Fruit fly (Drosophila melanogaster) whole organism, embryonic: Measurements from ENCODE around the gene Chrac-14.
A peak's percentile ranks its signal among the peaks of the same experiment; 100 is the strongest.

Experiments used
- Atf3 ChIP-seq: fragments of 200-800 bp; sonication (Bioruptor generic); optimal IDR thresholded peaks from 3 replicates; lab custom pipeline; 2016; ENCODE audit warnings: missing biosample characterization, missing genetic modification characterization
- CG10979 ChIP-seq: fragments of 200-800 bp; sonication (Bioruptor generic); optimal IDR thresholded peaks from 2 replicates; lab custom pipeline; 2018; ENCODE audit warnings: missing biosample characterization, mild to moderate bottlenecking, missing genetic modification characterization, moderate library complexity
- CG11085 ChIP-seq: fragments of 200-800 bp; sonication (Bioruptor generic); IDR thresholded peaks from 2 replicates; pipeline ENCODE4 v1.3.6; 2022; ENCODE audit warnings: missing biosample characterization, missing genetic modification characterization
- CG11247 ChIP-seq: fragments of 200-800 bp; sonication (Bioruptor generic); IDR thresholded peaks from 2 replicates; pipeline ENCODE4 v1.3.6; 2022; ENCODE audit warnings: missing biosample characterization, missing genetic modification characterization
- CG11456 ChIP-seq: fragments of 200-800 bp; sonication (Bioruptor generic); IDR thresholded peaks from 3 replicates; pipeline ENCODE4 v1.3.6; 2022; ENCODE audit warnings: missing biosample characterization, missing genetic modification characterization
- CG13287 ChIP-seq: fragments of 200-800 bp; sonication (Bioruptor generic); IDR thresholded peaks from 2 replicates; pipeline ENCODE4 v1.3.6; 2022; ENCODE audit warnings: missing biosample characterization, missing genetic modification characterization; ENCODE audit not compliant: partially characterized antibody
- CG13775 ChIP-seq: fragments of 200-800 bp; sonication (Bioruptor generic); optimal IDR thresholded peaks from 3 replicates; lab custom pipeline; 2017; ENCODE audit warnings: missing biosample characterization, mild to moderate bottlenecking, missing genetic modification characterization
- CG1647 ChIP-seq: fragments of 200-800 bp; sonication (Bioruptor generic); optimal IDR thresholded peaks from 3 replicates; lab custom pipeline; 2016; ENCODE audit warnings: missing biosample characterization, missing genetic modification characterization
- CG17385 ChIP-seq: fragments of 200-800 bp; sonication (Bioruptor generic); optimal IDR thresholded peaks from 3 replicates; lab custom pipeline; 2018; ENCODE audit warnings: missing biosample characterization, mild to moderate bottlenecking, missing genetic modification characterization
- CG17568 ChIP-seq: fragments of 200-800 bp; sonication (Bioruptor generic); optimal IDR thresholded peaks from 2 replicates; lab custom pipeline; 2018; ENCODE audit warnings: missing biosample characterization, mild to moderate bottlenecking, missing genetic modification characterization, moderate library complexity
- CG17829 ChIP-seq: fragments of 200-800 bp; optimal IDR thresholded peaks from 2 replicates; lab custom pipeline; 2019; ENCODE audit warnings: missing biosample characterization, mild to moderate bottlenecking, missing genetic modification characterization, moderate library complexity
- CG17912 ChIP-seq: fragments of 200-800 bp; sonication (Bioruptor generic); optimal IDR thresholded peaks from 2 replicates; lab custom pipeline; 2018; ENCODE audit warnings: missing biosample characterization, mild to moderate bottlenecking, missing genetic modification characterization
- CG2712 ChIP-seq: fragments of 200-800 bp; optimal IDR thresholded peaks from 3 replicates; lab custom pipeline; 2019; ENCODE audit warnings: missing biosample characterization, mild to moderate bottlenecking, missing genetic modification characterization, moderate library complexity
- CG2875 ChIP-seq: fragments of 200-800 bp; sonication (Bioruptor generic); optimal IDR thresholded peaks from 2 replicates; lab custom pipeline; 2017; ENCODE audit warnings: missing biosample characterization, mild to moderate bottlenecking, missing genetic modification characterization, missing genetic modification reagents
- CG33213 ChIP-seq: fragments of 200-800 bp; sonication (Bioruptor generic); optimal IDR thresholded peaks from 3 replicates; lab custom pipeline; 2016; ENCODE audit warnings: missing biosample characterization, missing genetic modification characterization
- CG4282 ChIP-seq: fragments of 200-800 bp; sonication (Bioruptor generic); optimal IDR thresholded peaks from 2 replicates; lab custom pipeline; 2016; ENCODE audit warnings: missing biosample characterization, missing genetic modification characterization
- CG6683 ChIP-seq: fragments of 200-800 bp; sonication (Bioruptor generic); optimal IDR thresholded peaks from 2 replicates; lab custom pipeline; 2017; ENCODE audit warnings: missing biosample characterization, mild to moderate bottlenecking, missing genetic modification characterization, missing genetic modification reagents
- CG7556 ChIP-seq: fragments of 200-800 bp; sonication (Bioruptor generic); optimal IDR thresholded peaks from 2 replicates; lab custom pipeline; 2017; ENCODE audit warnings: missing biosample characterization, mild to moderate bottlenecking, missing genetic modification characterization
- D19B ChIP-seq: fragments of 200-800 bp; sonication (Bioruptor generic); optimal IDR thresholded peaks from 2 replicates; lab custom pipeline; 2017; ENCODE audit warnings: missing biosample characterization, mild to moderate bottlenecking, missing genetic modification characterization
- Dad ChIP-seq: fragments of 200-800 bp; sonication (Bioruptor generic); optimal IDR thresholded peaks from 3 replicates; lab custom pipeline; 2016; ENCODE audit warnings: missing biosample characterization, missing genetic modification characterization
- Deaf1 ChIP-seq: fragments of 200-800 bp; optimal IDR thresholded peaks from 3 replicates; lab custom pipeline; 2019; ENCODE audit warnings: missing biosample characterization, mild to moderate bottlenecking, missing genetic modification characterization, moderate library complexity
- HmgZ ChIP-seq: fragments of 200-800 bp; sonication (Bioruptor generic); optimal IDR thresholded peaks from 2 replicates; lab custom pipeline; 2018; ENCODE audit warnings: missing biosample characterization, mild to moderate bottlenecking, missing genetic modification characterization
- Kr ChIP-seq: fragments of 200-800 bp; sonication (Bioruptor generic); optimal IDR thresholded peaks from 2 replicates; lab custom pipeline; 2017; ENCODE audit warnings: missing biosample characterization, mild to moderate bottlenecking, missing genetic modification characterization
- Lhr ChIP-seq: fragments of 200-800 bp; sonication (Bioruptor generic); optimal IDR thresholded peaks from 3 replicates; lab custom pipeline; 2017; ENCODE audit warnings: mild to moderate bottlenecking, missing biosample characterization, missing genetic modification reagents, missing genetic modification characterization
- Lpt ChIP-seq: fragments of >200 bp; optimal IDR thresholded peaks from 2 replicates; lab custom pipeline; 2018; ENCODE audit warnings: missing biosample characterization, missing genetic modification characterization
- Mad ChIP-seq: fragments of 200-800 bp; sonication (Bioruptor generic); optimal IDR thresholded peaks from 2 replicates; lab custom pipeline; 2016; ENCODE audit warnings: missing biosample characterization, missing genetic modification characterization
- Nf-YB ChIP-seq: fragments of 200-800 bp; sonication (Bioruptor generic); optimal IDR thresholded peaks from 3 replicates; lab custom pipeline; 2019; ENCODE audit warnings: missing biosample characterization, mild to moderate bottlenecking, missing genetic modification characterization, moderate library complexity
- Scr ChIP-seq: fragments of 200-800 bp; sonication (Bioruptor generic); IDR thresholded peaks from 2 replicates; pipeline ENCODE4 v1.3.6; 2022; ENCODE audit warnings: missing biosample characterization, missing genetic modification characterization; ENCODE audit not compliant: partially characterized antibody
- Sry-δ ChIP-seq: fragments of 200-800 bp; sonication (Bioruptor generic); optimal IDR thresholded peaks from 2 replicates; lab custom pipeline; 2016; ENCODE audit warnings: missing biosample characterization, missing genetic modification characterization
- Vsx1 ChIP-seq: fragments of 200-800 bp; sonication (Bioruptor generic); optimal IDR thresholded peaks from 2 replicates; lab custom pipeline; 2017; ENCODE audit warnings: missing biosample characterization, mild to moderate bottlenecking, missing genetic modification characterization, missing genetic modification reagents
- bbx ChIP-seq: fragments of 200-800 bp; sonication (Bioruptor generic); IDR thresholded peaks from 2 replicates; pipeline ENCODE4 v1.3.6; 2022; ENCODE audit warnings: missing biosample characterization, missing genetic modification characterization; ENCODE audit not compliant: partially characterized antibody
- exex ChIP-seq: fragments of 200-800 bp; sonication (Bioruptor generic); optimal IDR thresholded peaks from 4 replicates; lab custom pipeline; 2018; ENCODE audit warnings: missing biosample characterization, mild to moderate bottlenecking, missing genetic modification characterization, moderate library complexity
- fd64A ChIP-seq: fragments of 200-800 bp; sonication (Bioruptor generic); optimal IDR thresholded peaks from 3 replicates; lab custom pipeline; 2018; ENCODE audit warnings: missing biosample characterization, mild to moderate bottlenecking, missing genetic modification characterization
- fd96Cb ChIP-seq: fragments of 200-800 bp; sonication (Bioruptor generic); optimal IDR thresholded peaks from 2 replicates; lab custom pipeline; 2018; ENCODE audit warnings: missing biosample characterization, mild to moderate bottlenecking, missing genetic modification characterization, moderate library complexity
- ftz-f1 ChIP-seq: fragments of 200-800 bp; sonication (Bioruptor generic); optimal IDR thresholded peaks from 2 replicates; lab custom pipeline; 2016; ENCODE audit warnings: missing biosample characterization, missing genetic modification characterization
- hb ChIP-seq: fragments of 200-800 bp; sonication (Bioruptor generic); IDR thresholded peaks from 3 replicates; pipeline ENCODE4 v1.3.6; 2022; ENCODE audit warnings: missing biosample characterization, missing genetic modification characterization; ENCODE audit not compliant: partially characterized antibody
- insv ChIP-seq, 2 experiments: fragments of 200-800 bp; sonication (Bioruptor generic); optimal IDR thresholded peaks; 3 replicates each; lab custom pipeline; 2016 to 2018; ENCODE audit warnings: missing biosample characterization in 2 of 2, missing genetic modification characterization in 2 of 2
- jing ChIP-seq: fragments of 200-800 bp; sonication (Bioruptor generic); optimal IDR thresholded peaks from 2 replicates; lab custom pipeline; 2018; ENCODE audit warnings: missing biosample characterization, mild to moderate bottlenecking, missing genetic modification characterization
- jumu ChIP-seq: fragments of 200-800 bp; sonication (Bioruptor generic); optimal IDR thresholded peaks from 3 replicates; lab custom pipeline; 2016; ENCODE audit warnings: missing biosample characterization, missing genetic modification characterization
- lola ChIP-seq, 3 experiments: fragments of >200 bp in 2 of 3; fragments of 200-800 bp in 1 of 3; sonication (Bioruptor generic) in 1 of 3; optimal IDR thresholded peaks; 2 replicates each; lab custom pipeline; 2017 to 2019; ENCODE audit warnings: missing biosample characterization in 3 of 3, missing genetic modification characterization in 3 of 3, mild to moderate bottlenecking in 1 of 3, moderate library complexity in 1 of 3
- oc ChIP-seq: fragments of 200-800 bp; sonication (Bioruptor generic); optimal IDR thresholded peaks from 2 replicates; lab custom pipeline; 2018; ENCODE audit warnings: missing biosample characterization, mild to moderate bottlenecking, missing genetic modification characterization, moderate library complexity
- pan ChIP-seq, 4 experiments: fragments of >200 bp in 3 of 4; fragments of 200-800 bp in 1 of 4; sonication (Bioruptor generic) in 1 of 4; optimal IDR thresholded peaks in 3 of 4; IDR thresholded peaks in 1 of 4; 2 replicates each; pipeline versions ENCODE4 v1.3.6 to Lab custom; 2017 to 2022; ENCODE audit warnings: missing biosample characterization in 2 of 4, missing genetic modification characterization in 2 of 4, mixed read lengths in 1 of 4
- ranshi ChIP-seq: fragments of 200-800 bp; sonication (Bioruptor generic); IDR thresholded peaks from 2 replicates; pipeline ENCODE4 v1.3.6; 2022; ENCODE audit warnings: missing biosample characterization, missing genetic modification characterization
- repo ChIP-seq: fragments of 200-800 bp; sonication (Bioruptor generic); optimal IDR thresholded peaks from 2 replicates; lab custom pipeline; 2016; ENCODE audit warnings: missing biosample characterization, missing genetic modification characterization
- slp2 ChIP-seq: fragments of 200-800 bp; sonication (Bioruptor generic); optimal IDR thresholded peaks from 2 replicates; lab custom pipeline; 2016; ENCODE audit warnings: missing biosample characterization, missing genetic modification characterization
- tio ChIP-seq: fragments of 200-800 bp; sonication (Bioruptor generic); optimal IDR thresholded peaks from 2 replicates; lab custom pipeline; 2017; ENCODE audit warnings: missing biosample characterization, missing genetic modification characterization, inconsistent platforms

The Chrac-14 gene

dm6 chr2L:8414887-8415883, 22.0 kb upstream of the Chrac-14 start, which contains the start of the genes CG13398 and Akap200 (continued):
- TF ChIP-seq insv (GFP tag; optimal IDR thresholded peaks at IDR 0.05; lab: Kevin White, UChicago) (peak in 1 of 2 experiments; percentile 41), CG10979 (tag; lab: Kevin White, UChicago) (no peak), CG7556 (GFP tag; lab: Kevin White, UChicago) (no peak), jumu (GFP tag; lab: Kevin White, UChicago) (no peak), bbx (GFP tag; lab: Robert Waterston, UW) (no peak; the same call in 1 of the 2 replicates), fd64A (GFP tag; lab: Kevin White, UChicago) (no peak), CG1647 (GFP tag; lab: Kevin White, UChicago) (no peak), ranshi (no peak), CG11247 (GFP tag; lab: Robert Waterston, UW) (0 out of 2 replicates have a peak, but pooled peaks have one; percentile 10), Sry-δ (no peak), CG6683 (no peak), CG13287 (GFP tag; lab: Robert Waterston, UW) (0 out of 2 replicates have a peak, but pooled peaks have one; percentile 15), CG13775 (GFP tag; lab: Kevin White, UChicago) (peak; percentile 59), CG17385 (peak; percentile 23), D19B (GFP tag; lab: Kevin White, UChicago) (no peak), CG17829 (tag; lab: Kevin White, UChicago) (peak; percentile 37), Mad (GFP tag; lab: Kevin White, UChicago) (no peak), CG33213 (GFP tag; lab: Kevin White, UChicago) (no peak), exex (tag; lab: Kevin White, UChicago) (no peak), oc (tag; lab: Kevin White, UChicago) (no peak), Dad (no peak), CG17568 (GFP tag; lab: Kevin White, UChicago) (no peak), HmgZ (tag; lab: Kevin White, UChicago) (no peak), CG2875 (no peak), repo (GFP tag; lab: Kevin White, UChicago) (no peak), Vsx1 (no peak), hb (GFP tag; lab: Robert Waterston, UW) (no peak), CG17912 (GFP tag; lab: Kevin White, UChicago) (peak; percentile 24), Atf3 (GFP tag; lab: Kevin White, UChicago) (no peak), fd96Cb (tag; lab: Kevin White, UChicago) (peak; percentile 36), tio (GFP tag; lab: Kevin White, UChicago) (peak; percentile 52), Kr (GFP tag; lab: Kevin White, UChicago) (peak; percentile 12), slp2 (no peak), Lhr (GFP tag; lab: Kevin White, UChicago) (peak; percentile 8), lola (GFP tag; optimal IDR thresholded peaks at IDR 0.05; lab: Kevin White, UChicago) (peak in 1 of 3 experiments; percentile 50), CG11456 (peak; percentile 54; the same call in 1 of the 3 replicates), Nf-YB (no peak), jing (no peak), Lpt (GFP tag; lab: Kevin White, UChicago) (no peak), ftz-f1 (GFP tag; lab: Kevin White, UChicago) (no peak), Scr (GFP tag; lab: Robert Waterston, UW) (no peak), CG11085 (GFP tag; lab: Robert Waterston, UW) (no peak), pan (optimal IDR thresholded peaks at IDR 0.05; lab: Kevin White, UChicago) (no peak), pan (GFP tag; optimal IDR thresholded peaks at IDR 0.05 in 1 of 2, IDR thresholded peaks at IDR 0.05 in 1 of 2) (peak in 1 of 2 experiments; percentile 16), CG2712 (tag; lab: Kevin White, UChicago) (peak; percentile 56), CG4282 (GFP tag; lab: Kevin White, UChicago) (no peak), Deaf1 (tag; lab: Kevin White, UChicago) (no peak)
